Worm (Caenorhabditis elegans) whole organism, early embryonic: ENCODE data around the gene F08G5.3.
A peak's percentile ranks its signal among the peaks of the same experiment; 100 is the strongest.

Experiments
- B0310.2 ChIP-seq: sonication (generic microtip); optimal IDR thresholded peaks from 2 replicates; lab custom pipeline; 2016; ENCODE audit warnings: mild to moderate bottlenecking, missing genetic modification characterization, missing compliant biosample characterization
- F13C5.2 ChIP-seq: sonication (generic microtip); optimal IDR thresholded peaks from 2 replicates; lab custom pipeline; 2017; ENCODE audit warnings: mild to moderate bottlenecking, missing genetic modification characterization, inconsistent platforms, missing compliant biosample characterization
- aly-1 ChIP-seq: sonication (generic microtip); optimal IDR thresholded peaks from 2 replicates; lab custom pipeline; 2016; ENCODE audit warnings: missing genetic modification characterization, missing compliant biosample characterization
- ama-1 ChIP-seq: fragments of 150-350 bp; optimal IDR thresholded peaks from 2 replicates; lab custom pipeline; 2014
- ceh-13 ChIP-seq: fragments of 200-800 bp; sonication (Bioruptor generic); optimal IDR thresholded peaks from 2 replicates; lab custom pipeline; 2018; ENCODE audit warnings: mild to moderate bottlenecking, missing genetic modification characterization, missing compliant biosample characterization
- ceh-36 ChIP-seq: sonication (generic microtip); optimal IDR thresholded peaks from 2 replicates; lab custom pipeline; 2016; ENCODE audit warnings: missing genetic modification characterization, inconsistent platforms, missing compliant biosample characterization
- ets-7 ChIP-seq: sonication (generic microtip); optimal IDR thresholded peaks from 2 replicates; lab custom pipeline; 2016; ENCODE audit warnings: missing genotype, missing genetic modification characterization, missing compliant biosample characterization
- flt-1 ChIP-seq: fragments of 200-800 bp; sonication (Bioruptor generic); IDR thresholded peaks from 2 replicates; pipeline ENCODE4 v1.3.6; 2022; ENCODE audit warnings: missing genetic modification characterization, missing compliant biosample characterization
- hmbx-1 ChIP-seq: sonication (generic microtip); optimal IDR thresholded peaks from 2 replicates; lab custom pipeline; 2016; ENCODE audit warnings: mild to moderate bottlenecking, missing genetic modification characterization, missing compliant biosample characterization
- hmg-4 ChIP-seq: fragments of 200-800 bp; sonication (Bioruptor generic); optimal IDR thresholded peaks from 2 replicates; lab custom pipeline; 2018; ENCODE audit warnings: mild to moderate bottlenecking, missing genetic modification characterization, missing compliant biosample characterization
- hnd-1 ChIP-seq: sonication (generic microtip); optimal IDR thresholded peaks from 2 replicates; lab custom pipeline; 2016; ENCODE audit warnings: missing genetic modification characterization, missing compliant biosample characterization
- pes-1 ChIP-seq: fragments of 200-800 bp; sonication (Bioruptor generic); IDR thresholded peaks from 2 replicates; pipeline ENCODE4 v1.3.6; 2022; ENCODE audit warnings: missing genetic modification reagents, missing genetic modification characterization, missing compliant biosample characterization
- scrt-1 ChIP-seq: fragments of 200-800 bp; sonication (Bioruptor generic); IDR thresholded peaks from 2 replicates; pipeline ENCODE4 v1.3.6; 2022; ENCODE audit warnings: missing genetic modification characterization, missing compliant biosample characterization
- sea-1 ChIP-seq: fragments of 200-800 bp; sonication (Bioruptor generic); conservative IDR thresholded peaks from 2 replicates; pipeline ENCODE4 v1.3.6; 2022; ENCODE audit warnings: missing genetic modification characterization, missing compliant biosample characterization
- tbx-11 ChIP-seq: fragments of 200-800 bp; sonication (Bioruptor generic); IDR thresholded peaks from 2 replicates; pipeline ENCODE4 v1.3.6; 2022; ENCODE audit warnings: missing genetic modification characterization, missing compliant biosample characterization
- tbx-37 ChIP-seq: fragments of 200-800 bp; sonication (Bioruptor generic); conservative IDR thresholded peaks from 2 replicates; pipeline ENCODE4 v1.3.6; 2022; ENCODE audit warnings: missing genetic modification reagents, missing genetic modification characterization, missing compliant biosample characterization
- tra-4 ChIP-seq: sonication (generic microtip); optimal IDR thresholded peaks from 2 replicates; lab custom pipeline; 2017; ENCODE audit warnings: missing genetic modification characterization, missing compliant biosample characterization

The F08G5.3 gene

DNA sequence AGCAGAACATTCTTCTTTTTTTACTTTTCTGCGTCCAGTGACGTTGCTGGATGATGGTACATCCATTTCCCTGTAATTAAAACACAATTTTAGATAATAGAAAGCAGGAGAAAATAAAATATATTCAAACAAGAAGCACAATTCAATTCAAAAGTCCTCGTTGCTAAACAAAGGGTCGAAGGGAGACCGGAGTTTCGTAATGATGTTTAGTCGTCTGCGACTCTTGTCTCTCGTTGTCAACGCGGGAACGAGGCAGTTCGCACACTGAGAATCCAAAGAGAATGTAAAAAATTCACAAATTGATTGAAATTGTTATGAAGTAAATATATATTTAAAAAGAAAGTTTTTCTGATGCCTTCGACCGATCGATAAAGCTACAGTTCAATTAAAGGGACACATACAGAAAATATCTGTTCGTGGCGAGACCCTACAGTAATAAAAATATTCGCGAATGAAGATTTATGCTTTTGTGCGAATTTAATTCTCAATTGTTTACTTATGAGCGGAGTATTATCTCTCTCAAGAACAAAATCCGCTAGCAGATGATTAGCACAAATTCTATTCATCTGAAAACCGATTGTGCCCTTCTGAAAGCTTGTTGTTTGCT is 33.9 kb upstream of the F08G5.3 start, which contains the start of gene dpy-26:
dpy-26 (minus strand) TSS at position 111 of the 607 bp plus-strand sequence.
- TF ChIP-seq tbx-37 (GFP tag; lab: Robert Waterston, UW) (no peak), F13C5.2 (tag; lab: Kevin White, UChicago) (peak; percentile 18)

- TF ChIP-seq tbx-11 (GFP tag; lab: Robert Waterston, UW) (no peak), ets-7 (tag; lab: Kevin White, UChicago) (no peak), sea-1 (GFP tag; lab: Robert Waterston, UW) (no peak), flt-1 (GFP tag; lab: Robert Waterston, UW) (no peak), F13C5.2 (tag; lab: Kevin White, UChicago) (no peak), ceh-13 (GFP tag; lab: Kevin White, UChicago) (no peak), tbx-37 (GFP tag; lab: Robert Waterston, UW) (no peak), scrt-1 (GFP tag; lab: Robert Waterston, UW) (no peak), hnd-1 (no peak), pes-1 (GFP tag; lab: Robert Waterston, UW) (no peak), ceh-36 (no peak), hmbx-1 (no peak), tra-4 (no peak), aly-1 (tag; lab: Kevin White, UChicago) (no peak)
Measured at ce11 chrIV:12445463-12445934, 28.1 kb upstream of the F08G5.3 start, which contains the start of gene C25G4.3. Gene C25G4.3 (minus strand): TSS chrIV:12445884.

DNA sequence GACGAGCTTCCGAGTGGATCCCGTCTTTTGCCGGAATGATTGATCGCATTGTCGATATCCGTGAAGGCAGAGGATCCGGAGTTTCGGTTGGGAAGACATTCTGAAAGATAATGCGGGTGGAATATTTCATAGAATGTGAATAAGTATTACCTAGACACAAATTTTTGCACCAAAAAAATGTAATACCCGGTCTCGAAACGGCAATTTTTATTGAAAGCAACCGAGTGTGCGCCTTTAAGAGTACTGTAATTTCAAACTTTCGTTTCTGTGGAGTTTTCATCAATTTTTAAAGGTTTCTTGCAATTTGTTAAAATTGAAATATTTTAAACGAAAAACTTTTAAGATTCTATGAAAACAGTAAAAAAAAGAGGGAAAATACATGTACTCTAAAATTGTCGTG is 26.6 kb upstream of the F08G5.3 start, which contains the start of gene C25G4.2:
C25G4.2 (minus strand) TSS at position 100 of the 400 bp plus-strand sequence.
- TF ChIP-seq ama-1 (no peak), aly-1 (tag; lab: Kevin White, UChicago) (no peak), hnd-1 (no peak), B0310.2 (tag; lab: Kevin White, UChicago) (no peak), tra-4 (no peak), flt-1 (GFP tag; lab: Robert Waterston, UW) (no peak), ets-7 (tag; lab: Kevin White, UChicago) (no peak), ceh-36 (no peak), tbx-37 (GFP tag; lab: Robert Waterston, UW) (no peak), ceh-13 (GFP tag; lab: Kevin White, UChicago) (no peak), tbx-11 (GFP tag; lab: Robert Waterston, UW) (no peak), F13C5.2 (tag; lab: Kevin White, UChicago) (no peak), hmbx-1 (no peak), scrt-1 (GFP tag; lab: Robert Waterston, UW) (no peak), hmg-4 (GFP tag; lab: Kevin White, UChicago) (no peak), sea-1 (GFP tag; lab: Robert Waterston, UW) (no peak), pes-1 (GFP tag; lab: Robert Waterston, UW) (no peak)

DNA sequence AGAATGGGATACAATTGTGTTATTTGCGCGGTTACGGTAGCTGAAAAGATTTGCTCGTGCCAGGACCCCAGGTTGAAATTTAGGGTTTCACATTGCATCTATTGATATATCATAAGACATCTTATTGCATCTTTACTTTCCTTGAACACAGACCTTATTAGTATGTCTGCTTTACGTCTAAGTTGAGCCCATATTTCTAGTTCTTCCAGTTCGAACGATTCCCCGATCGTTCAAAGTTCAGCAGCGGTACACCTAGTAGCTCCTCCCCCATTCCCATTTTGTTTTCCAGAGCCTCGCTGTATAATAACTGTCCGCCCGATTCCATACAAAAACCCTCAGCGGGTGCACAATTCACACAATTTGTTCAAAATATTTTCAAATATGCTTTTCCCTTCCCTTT is 24.3 kb upstream of the F08G5.3 start, which contains the start of gene C25G4.17:
C25G4.17 (plus strand) TSS at position 301 of the 400 bp plus-strand sequence.
- TF ChIP-seq sea-1 (GFP tag; lab: Robert Waterston, UW) (no peak), ceh-36 (no peak), pes-1 (GFP tag; lab: Robert Waterston, UW) (no peak), B0310.2 (tag; lab: Kevin White, UChicago) (no peak), tbx-37 (GFP tag; lab: Robert Waterston, UW) (no peak), tbx-11 (GFP tag; lab: Robert Waterston, UW) (no peak), hnd-1 (no peak), hmbx-1 (no peak), tra-4 (no peak), hmg-4 (GFP tag; lab: Kevin White, UChicago) (no peak), ets-7 (tag; lab: Kevin White, UChicago) (no peak), aly-1 (tag; lab: Kevin White, UChicago) (no peak)

DNA sequence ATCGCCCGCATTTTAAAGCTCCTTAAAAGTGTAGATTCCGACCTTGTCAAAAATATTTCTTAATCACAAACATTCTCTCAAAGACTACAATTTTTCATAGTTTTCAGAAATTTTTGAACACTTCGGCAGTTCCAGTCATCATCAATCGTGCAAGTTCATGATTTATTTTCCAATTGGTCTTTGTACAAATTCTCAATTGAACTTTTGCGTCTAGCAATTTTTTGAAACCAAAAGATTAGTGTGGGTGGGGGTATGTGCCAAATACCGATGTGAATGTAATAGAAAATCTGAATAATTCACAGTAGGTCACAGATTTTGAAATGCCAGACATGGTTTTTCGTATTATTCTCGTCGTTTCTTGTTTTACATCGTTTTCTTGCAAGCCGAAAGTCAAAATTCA is 21.0 kb upstream of the F08G5.3 start, which contains the start of gene clec-185:
clec-185 (plus strand) TSS at position 301 of the 400 bp plus-strand sequence.
- TF ChIP-seq hmg-4 (GFP tag; lab: Kevin White, UChicago) (no peak), tbx-37 (GFP tag; lab: Robert Waterston, UW) (no peak), hnd-1 (no peak), hmbx-1 (no peak), ceh-36 (no peak), F13C5.2 (tag; lab: Kevin White, UChicago) (no peak)

DNA sequence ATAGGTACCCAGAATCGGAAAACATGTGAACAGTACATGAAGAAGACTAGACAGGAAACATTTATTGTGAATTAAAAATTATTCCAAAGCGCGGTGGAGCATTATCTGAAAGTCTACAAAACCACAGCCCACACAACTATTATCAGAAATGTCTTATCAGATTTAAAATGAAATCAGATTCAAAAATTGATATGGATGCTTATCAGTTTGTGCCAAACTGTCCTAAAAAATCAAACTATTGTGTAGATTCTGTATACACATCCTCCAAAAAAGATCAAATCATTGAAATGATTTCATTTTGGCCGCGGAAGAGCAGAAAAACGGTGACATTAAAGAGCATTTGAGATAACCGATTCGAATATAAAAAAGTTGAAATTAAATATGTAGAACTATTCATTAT is 18.1 kb upstream of the F08G5.3 start, which contains the start of gene irg-4:
irg-4 (plus strand) TSS at position 392 of the 400 bp plus-strand sequence.
- TF ChIP-seq scrt-1 (GFP tag; lab: Robert Waterston, UW) (no peak), tra-4 (no peak), ets-7 (tag; lab: Kevin White, UChicago) (no peak), sea-1 (GFP tag; lab: Robert Waterston, UW) (no peak), ama-1 (no peak), hmg-4 (GFP tag; lab: Kevin White, UChicago) (no peak), tbx-37 (GFP tag; lab: Robert Waterston, UW) (no peak), aly-1 (tag; lab: Kevin White, UChicago) (no peak), ceh-36 (no peak), hmbx-1 (no peak), flt-1 (GFP tag; lab: Robert Waterston, UW) (no peak), hnd-1 (no peak), F13C5.2 (tag; lab: Kevin White, UChicago) (no peak), ceh-13 (GFP tag; lab: Kevin White, UChicago) (no peak), B0310.2 (tag; lab: Kevin White, UChicago) (no peak), tbx-11 (GFP tag; lab: Robert Waterston, UW) (no peak), pes-1 (GFP tag; lab: Robert Waterston, UW) (no peak)

ce11 chrIV:12432340-12432739 is 15.0 kb upstream of the F08G5.3 start, which contains the start of gene clec-184:
Gene clec-184 (plus strand): TSS chrIV:12432640.
- TF ChIP-seq ama-1 (no peak), tbx-37 (GFP tag; lab: Robert Waterston, UW) (no peak), F13C5.2 (tag; lab: Kevin White, UChicago) (no peak), hnd-1 (no peak), tbx-11 (GFP tag; lab: Robert Waterston, UW) (no peak), tra-4 (no peak), ets-7 (tag; lab: Kevin White, UChicago) (no peak), B0310.2 (tag; lab: Kevin White, UChicago) (no peak), ceh-13 (GFP tag; lab: Kevin White, UChicago) (no peak), scrt-1 (GFP tag; lab: Robert Waterston, UW) (no peak), flt-1 (GFP tag; lab: Robert Waterston, UW) (no peak), pes-1 (GFP tag; lab: Robert Waterston, UW) (no peak), aly-1 (tag; lab: Kevin White, UChicago) (no peak), sea-1 (GFP tag; lab: Robert Waterston, UW) (no peak), ceh-36 (no peak), hmbx-1 (no peak), hmg-4 (GFP tag; lab: Kevin White, UChicago) (no peak)
